Worm (Caenorhabditis elegans): ENCODE data around the gene srg-64.

- TF ChIP-seq nhr-76 (tag; optimal IDR thresholded peaks at IDR 0.05) = no peak
- TF ChIP-seq unc-62 (GFP tag; optimal IDR thresholded peaks at IDR 0.05) = no peak
- no peak for TF ChIP-seq pha-4 (tag; optimal IDR thresholded peaks at IDR 0.05)
- no peak for TF ChIP-seq nhr-28 (tag; optimal IDR thresholded peaks at IDR 0.05)
- no peak for TF ChIP-seq ces-1 (GFP tag; optimal IDR thresholded peaks at IDR 0.05)
- TF ChIP-seq nhr-12 (tag; optimal IDR thresholded peaks at IDR 0.05) = no peak
- no peak for TF ChIP-seq mls-2 (tag; optimal IDR thresholded peaks at IDR 0.05)
- no peak for TF ChIP-seq elt-1 (tag; optimal IDR thresholded peaks at IDR 0.05; ENCODE audit: borderline replicate concordance, insufficient read depth)
These were observed 10.1 kb downstream of the srg-64 start for ce11 chrX:15730342-15730741.

All from whole organism, mixed stage, embryonic.